Worm (Caenorhabditis elegans): ENCODE results near the gene srsx-24.

ce11 chrV:7352186-7353053 is 26.9 kb downstream of the srsx-24 start, which contains the start of the genes srh-231 and srh-275:
- TF ChIP-seq ztf-11 (tag; optimal IDR thresholded peaks at IDR 0.05) (no peak), unc-39 (tag; optimal IDR thresholded peaks at IDR 0.05) (no peak), sptf-1 (tag; optimal IDR thresholded peaks at IDR 0.05) (no peak), snpc-4 (tag; optimal IDR thresholded peaks at IDR 0.05) (no peak), unc-62 (GFP tag; optimal IDR thresholded peaks at IDR 0.05) (no peak), ceh-43 (GFP tag; optimal IDR thresholded peaks at IDR 0.05) (no peak), M03D4.4 (tag; optimal IDR thresholded peaks at IDR 0.05) (no peak), lin-13 (tag; optimal IDR thresholded peaks at IDR 0.05) (no peak), blmp-1 (tag; optimal IDR thresholded peaks at IDR 0.05) (no peak), mls-2 (tag; optimal IDR thresholded peaks at IDR 0.05) (no peak), drap-1 (GFP tag; optimal IDR thresholded peaks at IDR 0.05) (no peak), nhr-237 (tag; optimal IDR thresholded peaks at IDR 0.05) (no peak), cnd-1 (tag; optimal IDR thresholded peaks at IDR 0.05) (no peak)
